Worm (Caenorhabditis elegans) whole organism, young adult: Measurements from ENCODE around the gene algn-5.
A peak's percentile ranks its signal among the peaks of the same experiment; 100 is the strongest.

Source experiments
- B0019.2 ChIP-seq: fragments of 200-800 bp; sonication (Bioruptor generic); conservative IDR thresholded peaks from 2 replicates; pipeline ENCODE4 v1.3.6; 2022; ENCODE audit warnings: missing genetic modification reagents, missing genetic modification characterization, missing compliant biosample characterization
- B0035.1 ChIP-seq: sonication (generic microtip); optimal IDR thresholded peaks from 2 replicates; lab custom pipeline; 2016; ENCODE audit warnings: missing genetic modification characterization, mild to moderate bottlenecking, missing compliant biosample characterization, missing genotype, missing genetic modification reagents
- B0336.3 ChIP-seq: fragments of 200-800 bp; sonication (Bioruptor generic); IDR thresholded peaks from 2 replicates; pipeline ENCODE4 v1.3.6; 2022; ENCODE audit warnings: missing genetic modification characterization, missing compliant biosample characterization
- C06A6.2 ChIP-seq: fragments of 200-800 bp; sonication (Bioruptor generic); conservative IDR thresholded peaks from 2 replicates; pipeline ENCODE4 v1.3.6; 2022; ENCODE audit warnings: missing genetic modification characterization, missing compliant biosample characterization
- D2030.7 ChIP-seq: fragments of 200-800 bp; sonication (Bioruptor generic); IDR thresholded peaks from 2 replicates; pipeline ENCODE4 v1.3.6; 2022; ENCODE audit warnings: missing genetic modification reagents, missing genetic modification characterization, missing compliant biosample characterization
- F23B12.7 ChIP-seq: sonication (generic microtip); optimal IDR thresholded peaks from 2 replicates; lab custom pipeline; 2017; ENCODE audit warnings: missing genetic modification characterization, mild to moderate bottlenecking, missing compliant biosample characterization, antibody characterized with exemption, moderate library complexity; ENCODE audit not compliant: insufficient read depth
- F49E8.2 ChIP-seq: sonication (generic microtip); optimal IDR thresholded peaks from 3 replicates; lab custom pipeline; 2017; ENCODE audit warnings: missing genetic modification characterization, mild to moderate bottlenecking, missing compliant biosample characterization, antibody characterized with exemption, moderate library complexity; ENCODE audit not compliant: insufficient read depth
- F52B5.7 ChIP-seq: sonication (generic microtip); optimal IDR thresholded peaks from 2 replicates; lab custom pipeline; 2016; ENCODE audit warnings: mild to moderate bottlenecking, missing genetic modification characterization, missing compliant biosample characterization
- F57A8.1 ChIP-seq: fragments of 200-800 bp; sonication (Bioruptor generic); optimal IDR thresholded peaks from 2 replicates; lab custom pipeline; 2018; ENCODE audit warnings: mild to moderate bottlenecking, missing genetic modification characterization, moderate library complexity, missing compliant biosample characterization
- Y53F4B.3 ChIP-seq: fragments of 200-800 bp; sonication (Bioruptor generic); IDR thresholded peaks from 2 replicates; pipeline ENCODE4 v1.3.6; 2022; ENCODE audit warnings: missing genetic modification reagents, missing genetic modification characterization, missing compliant biosample characterization
- Y95B8A.8 ChIP-seq: fragments of 200-800 bp; sonication (Bioruptor generic); IDR thresholded peaks from 2 replicates; pipeline ENCODE4 v1.3.6; 2022; ENCODE audit warnings: missing genetic modification reagents, missing genetic modification characterization, missing compliant biosample characterization
- ZK185.1 ChIP-seq: sonication (generic microtip); optimal IDR thresholded peaks from 2 replicates; lab custom pipeline; 2016; ENCODE audit warnings: mild to moderate bottlenecking, missing genetic modification characterization, missing compliant biosample characterization; ENCODE audit not compliant: poor library complexity, severe bottlenecking
- ama-1 ChIP-seq, 3 experiments: fragments of 150-350 bp in 1 of 3; sonication (generic microtip) in 2 of 3; optimal IDR thresholded peaks; 2 replicates each; lab custom pipeline; 2014 to 2018; ENCODE audit warnings: missing biosample characterization in 2 of 3, missing genetic modification characterization in 2 of 3, missing genetic modification reagents in 2 of 3
- aptf-3 ChIP-seq: fragments of 200-800 bp; sonication (Bioruptor generic); IDR thresholded peaks from 2 replicates; pipeline ENCODE4 v1.3.6; 2022; ENCODE audit warnings: missing genetic modification characterization, missing compliant biosample characterization
- atf-7 ChIP-seq: sonication (generic microtip); optimal IDR thresholded peaks from 2 replicates; lab custom pipeline; 2017; ENCODE audit warnings: mild to moderate bottlenecking, missing genetic modification characterization, missing compliant biosample characterization
- attf-3 ChIP-seq: fragments of 200-800 bp; sonication (Bioruptor generic); conservative IDR thresholded peaks from 2 replicates; pipeline ENCODE4 v1.3.6; 2022; ENCODE audit warnings: missing genetic modification reagents, missing genetic modification characterization, missing compliant biosample characterization
- bed-1 ChIP-seq: fragments of 200-800 bp; sonication (Bioruptor generic); IDR thresholded peaks from 2 replicates; pipeline ENCODE4 v1.3.6; 2022; ENCODE audit warnings: missing genetic modification reagents, missing genetic modification characterization, missing compliant biosample characterization
- ceh-100 ChIP-seq: fragments of 200-800 bp; sonication (Bioruptor generic); IDR thresholded peaks from 2 replicates; pipeline ENCODE4 v1.3.6; 2022; ENCODE audit warnings: missing genetic modification reagents, missing genetic modification characterization, missing compliant biosample characterization
- ceh-58 ChIP-seq: fragments of 200-800 bp; sonication (Bioruptor generic); IDR thresholded peaks from 2 replicates; pipeline ENCODE4 v1.3.6; 2022; ENCODE audit warnings: missing genetic modification characterization, missing compliant biosample characterization
- dox-1 ChIP-seq: fragments of 200-800 bp; sonication (Bioruptor generic); IDR thresholded peaks from 2 replicates; pipeline ENCODE4 v1.3.6; 2022; ENCODE audit warnings: missing genetic modification reagents, missing genetic modification characterization, missing compliant biosample characterization
- ekl-4 ChIP-seq: fragments of 200-800 bp; sonication (Bioruptor generic); IDR thresholded peaks from 2 replicates; pipeline ENCODE4 v1.3.6; 2022; ENCODE audit warnings: missing genetic modification reagents, missing genetic modification characterization, missing compliant biosample characterization
- hlh-26 ChIP-seq: fragments of 200-800 bp; sonication (Bioruptor generic); conservative IDR thresholded peaks from 2 replicates; pipeline ENCODE4 v1.3.6; 2022; ENCODE audit warnings: missing genetic modification reagents, missing genetic modification characterization, missing compliant biosample characterization
- lin-26 ChIP-seq: fragments of 200-800 bp; sonication (Bioruptor generic); IDR thresholded peaks from 2 replicates; pipeline ENCODE4 v1.3.6; 2022; ENCODE audit warnings: missing genetic modification reagents, missing genetic modification characterization, missing compliant biosample characterization
- lin-54 ChIP-seq: fragments of 200-800 bp; sonication (Bioruptor generic); optimal IDR thresholded peaks from 2 replicates; lab custom pipeline; 2018; ENCODE audit warnings: mild to moderate bottlenecking, missing genetic modification characterization, missing compliant biosample characterization
- lsl-1 ChIP-seq: fragments of 200-800 bp; sonication (Bioruptor generic); optimal IDR thresholded peaks from 2 replicates; lab custom pipeline; 2018; ENCODE audit warnings: mild to moderate bottlenecking, missing genetic modification characterization, moderate library complexity, missing compliant biosample characterization
- lsy-27 ChIP-seq: sonication (generic microtip); optimal IDR thresholded peaks from 2 replicates; lab custom pipeline; 2017; ENCODE audit warnings: missing genetic modification characterization, mild to moderate bottlenecking, missing compliant biosample characterization, antibody characterized with exemption, missing genotype, borderline replicate concordance; ENCODE audit not compliant: insufficient read depth
- madf-8 ChIP-seq: fragments of 200-800 bp; sonication (Bioruptor generic); conservative IDR thresholded peaks from 2 replicates; pipeline ENCODE4 v1.3.6; 2022; ENCODE audit warnings: missing genetic modification reagents, missing genetic modification characterization, missing compliant biosample characterization
- mel-28 ChIP-seq: sonication (generic microtip); optimal IDR thresholded peaks from 2 replicates; lab custom pipeline; 2016; ENCODE audit warnings: borderline replicate concordance, mild to moderate bottlenecking, missing genetic modification characterization, missing compliant biosample characterization
- mes-4 ChIP-seq: sonication (generic microtip); optimal IDR thresholded peaks from 2 replicates; lab custom pipeline; 2016; ENCODE audit warnings: missing genotype, missing genetic modification characterization, missing compliant biosample characterization
- mxl-1 ChIP-seq: sonication (generic microtip); optimal IDR thresholded peaks from 2 replicates; lab custom pipeline; 2016; ENCODE audit warnings: missing genetic modification characterization, missing compliant biosample characterization
- nfya-1 ChIP-seq: sonication (generic microtip); optimal IDR thresholded peaks from 2 replicates; lab custom pipeline; 2017; ENCODE audit warnings: antibody characterized with exemption, missing compliant biosample characterization, missing genetic modification characterization, borderline replicate concordance; ENCODE audit not compliant: insufficient read depth
- nfya-2 ChIP-seq: fragments of 200-800 bp; sonication (Bioruptor generic); IDR thresholded peaks from 2 replicates; pipeline ENCODE4 v1.3.6; 2022; ENCODE audit warnings: missing genetic modification reagents, missing genetic modification characterization, missing compliant biosample characterization
- nhr-90 ChIP-seq: sonication (generic microtip); optimal IDR thresholded peaks from 2 replicates; lab custom pipeline; 2016; ENCODE audit warnings: missing genotype, mild to moderate bottlenecking, missing genetic modification characterization, missing compliant biosample characterization
- pbrm-1 ChIP-seq: fragments of 200-800 bp; sonication (Bioruptor generic); IDR thresholded peaks from 2 replicates; pipeline ENCODE4 v1.3.6; 2022; ENCODE audit warnings: missing genetic modification reagents, missing genetic modification characterization, missing compliant biosample characterization
- repo-1 ChIP-seq: sonication (generic microtip); optimal IDR thresholded peaks from 2 replicates; lab custom pipeline; 2017; ENCODE audit warnings: mild to moderate bottlenecking, missing genetic modification characterization, missing compliant biosample characterization
- rpc-1 ChIP-seq, 2 experiments: fragments of 150-350 bp in 1 of 2; sonication (generic microtip) in 1 of 2; optimal IDR thresholded peaks; 2 replicates each; lab custom pipeline; 2014 to 2018; ENCODE audit warnings: missing biosample characterization in 1 of 2, missing genetic modification characterization in 1 of 2, missing genetic modification reagents in 1 of 2, missing genotype in 1 of 2
- snpc-4 ChIP-seq, 5 experiments: fragments of 150-350 bp in 1 of 5; sonication (generic microtip) in 4 of 5; optimal IDR thresholded peaks; 2 replicates each; lab custom pipeline; 2014 to 2018; ENCODE audit warnings: missing genetic modification characterization in 5 of 5, missing biosample characterization in 3 of 5, antibody characterized with exemption in 2 of 5, mild to moderate bottlenecking in 2 of 5, missing compliant biosample characterization in 2 of 5, missing genotype in 2 of 5, moderate library complexity in 2 of 5, missing genetic modification reagents in 1 of 5
- tbp1 ChIP-seq: fragments of 200-800 bp; sonication (Bioruptor generic); optimal IDR thresholded peaks from 2 replicates; lab custom pipeline; 2018; ENCODE audit warnings: mild to moderate bottlenecking, missing genetic modification characterization, missing compliant biosample characterization
- tbx-9 ChIP-seq: sonication (generic microtip); optimal IDR thresholded peaks from 2 replicates; lab custom pipeline; 2016; ENCODE audit warnings: borderline replicate concordance, missing genetic modification characterization, inconsistent platforms, missing compliant biosample characterization
- unc-130 ChIP-seq: sonication (generic microtip); optimal IDR thresholded peaks from 2 replicates; lab custom pipeline; 2016; ENCODE audit warnings: missing genetic modification reagents, missing genetic modification characterization, missing compliant biosample characterization
- zfh-2 ChIP-seq: fragments of 200-800 bp; sonication (Bioruptor generic); conservative IDR thresholded peaks from 2 replicates; pipeline ENCODE4 v1.3.6; 2022; ENCODE audit warnings: missing genetic modification reagents, missing genetic modification characterization, missing compliant biosample characterization
- zim-3 ChIP-seq: sonication (generic microtip); optimal IDR thresholded peaks from 2 replicates; lab custom pipeline; 2017; ENCODE audit warnings: mild to moderate bottlenecking, missing genetic modification characterization, moderate library complexity, missing compliant biosample characterization
- ztf-18 ChIP-seq: sonication (generic microtip); optimal IDR thresholded peaks from 2 replicates; lab custom pipeline; 2016; ENCODE audit warnings: missing genotype, mild to moderate bottlenecking, missing genetic modification characterization, missing compliant biosample characterization
- ztf-22 ChIP-seq: fragments of 200-800 bp; sonication (Bioruptor generic); optimal IDR thresholded peaks from 2 replicates; lab custom pipeline; 2018; ENCODE audit warnings: mild to moderate bottlenecking, missing genetic modification characterization, moderate library complexity, missing compliant biosample characterization
- ztf-28 ChIP-seq: fragments of 200-800 bp; sonication (Bioruptor generic); IDR thresholded peaks from 2 replicates; pipeline ENCODE4 v1.3.6; 2022; ENCODE audit warnings: missing genetic modification reagents, missing genetic modification characterization, missing compliant biosample characterization
- ztf-3 ChIP-seq: fragments of 200-800 bp; sonication (Bioruptor generic); optimal IDR thresholded peaks from 2 replicates; lab custom pipeline; 2018; ENCODE audit warnings: mild to moderate bottlenecking, missing genetic modification characterization, missing compliant biosample characterization
- ztf-6 ChIP-seq: fragments of 200-800 bp; sonication (Bioruptor generic); IDR thresholded peaks from 2 replicates; pipeline ENCODE4 v1.3.6; 2022; ENCODE audit warnings: missing genetic modification reagents, missing genetic modification characterization, missing compliant biosample characterization

The algn-5 gene

ce11 chrV:4190232-4190631 lies 5.1 kb upstream of the algn-5 start (continued):
- TF ChIP-seq F52B5.7 (tag; lab: Kevin White, UChicago) (no peak), F23B12.7 (no peak), aptf-3 (GFP tag; lab: Robert Waterston, UW) (peak; percentile 68; the same call in 1 of the 2 replicates), zim-3 (no peak), lin-54 (GFP tag; lab: Kevin White, UChicago) (no peak), F57A8.1 (no peak), lsy-27 (tag; lab: Kevin White, UChicago) (no peak), ztf-6 (no peak), tbx-9 (no peak), madf-8 (GFP tag; lab: Robert Waterston, UW) (no peak), ceh-58 (no peak), atf-7 (peak; percentile 31), mes-4 (tag; lab: Kevin White, UChicago) (no peak), nhr-90 (no peak), repo-1 (tag; lab: Kevin White, UChicago) (peak; percentile 68), ztf-28 (no peak), zfh-2 (GFP tag; lab: Robert Waterston, UW) (no peak), Y53F4B.3 (no peak), mel-28 (no peak), attf-3 (GFP tag; lab: Robert Waterston, UW) (no peak), ztf-18 (no peak), B0336.3 (GFP tag; lab: Robert Waterston, UW) (peak; percentile 70; the same call in 1 of the 2 replicates), ekl-4 (GFP tag; lab: Robert Waterston, UW) (no peak), D2030.7 (GFP tag; lab: Robert Waterston, UW) (no peak), B0035.1 (tag; lab: Kevin White, UChicago) (no peak), Y95B8A.8 (GFP tag; lab: Robert Waterston, UW) (no peak; the same call in 1 of the 2 replicates), lsl-1 (GFP tag; lab: Kevin White, UChicago) (no peak), unc-130 (GFP tag; lab: Kevin White, UChicago) (no peak), C06A6.2 (no peak), ztf-22 (GFP tag; lab: Kevin White, UChicago) (no peak), hlh-26 (no peak), ceh-100 (0 out of 2 replicates have a peak, but pooled peaks have one; percentile 17), ama-1 (optimal IDR thresholded peaks at IDR 0.05; lab: Kevin White, UChicago) (no peak), ama-1 (GFP tag; optimal IDR thresholded peaks at IDR 0.05; lab: Kevin White, UChicago) (no peak), dox-1 (GFP tag; lab: Robert Waterston, UW) (0 out of 2 replicates have a peak, but pooled peaks have one; percentile 12), pbrm-1 (GFP tag; lab: Robert Waterston, UW) (no peak), snpc-4 (GFP tag; optimal IDR thresholded peaks at IDR 0.05; lab: Kevin White, UChicago) (no peak), snpc-4 (tag; optimal IDR thresholded peaks at IDR 0.05; lab: Kevin White, UChicago) (no peak), mxl-1 (tag; lab: Kevin White, UChicago) (no peak), nfya-2 (GFP tag; lab: Robert Waterston, UW) (no peak), ZK185.1 (tag; lab: Kevin White, UChicago) (no peak), F49E8.2 (tag; lab: Kevin White, UChicago) (no peak), rpc-1 (optimal IDR thresholded peaks at IDR 0.05; lab: Kevin White, UChicago) (no peak), rpc-1 (tag; optimal IDR thresholded peaks at IDR 0.05; lab: Kevin White, UChicago) (no peak), bed-1 (GFP tag; lab: Robert Waterston, UW) (no peak), tbp1 (GFP tag; lab: Kevin White, UChicago) (no peak), nfya-1 (tag; lab: Kevin White, UChicago) (no peak), B0019.2 (no peak), lin-26 (GFP tag; lab: Robert Waterston, UW) (0 out of 2 replicates have a peak, but pooled peaks have one; percentile 36), ztf-3 (GFP tag; lab: Kevin White, UChicago) (peak; percentile 1)
